Worm (Caenorhabditis elegans): ENCODE measurements around the gene F58D2.2.
"Not testable (repeated sequence)": the region's sequence is repeated elsewhere in the genome, so short reads cannot be mapped to it uniquely, and the experiment has no call there.

Gene F58D2.2

ce11 chrIV:13189467-13189866 is at the start of gene F58D2.2:
Gene F58D2.2, plus strand, starts transcription at chrIV:13189767.
- no peak for TF ChIP-seq tbp1 (GFP tag; optimal IDR thresholded peaks at IDR 0.05)
- no peak for TF ChIP-seq F49E8.2 (tag; optimal IDR thresholded peaks at IDR 0.05; ENCODE audit: insufficient read depth)
- no peak for TF ChIP-seq rcor-1 (GFP tag; IDR thresholded peaks at IDR 0.05)
- no peak for TF ChIP-seq bed-1 (GFP tag; IDR thresholded peaks at IDR 0.05)
- no peak for TF ChIP-seq pbrm-1 (GFP tag; IDR thresholded peaks at IDR 0.05)

ce11 chrIV:13140792-13141191 is 48.8 kb upstream of the F58D2.2 start:
- TF ChIP-seq lin-26 (GFP tag; IDR thresholded peaks at IDR 0.05) (peak; percentile 91), pbrm-1 (GFP tag; IDR thresholded peaks at IDR 0.05) (peak; percentile 57), ceh-58 (GFP tag; IDR thresholded peaks at IDR 0.05) (0 out of 2 replicates have a peak, but pooled peaks have one; percentile 20), nfyb-1 (GFP tag; IDR thresholded peaks at IDR 0.05) (peak; percentile 82), rpc-1 (optimal IDR thresholded peaks at IDR 0.05) (peak; percentile 42), rpc-1 (tag; optimal IDR thresholded peaks at IDR 0.05) (peak; percentile 63), tbp1 (GFP tag; optimal IDR thresholded peaks at IDR 0.05) (peak; percentile 87), D2030.7 (GFP tag; IDR thresholded peaks at IDR 0.05) (0 out of 2 replicates have a peak, but pooled peaks have one; percentile 26), dox-1 (GFP tag; IDR thresholded peaks at IDR 0.05) (peak; percentile 49), madf-6 (GFP tag; IDR thresholded peaks at IDR 0.05) (peak; percentile 54; the same call in 1 of the 2 replicates), B0261.1 (tag; optimal IDR thresholded peaks at IDR 0.05) (peak; percentile 57), hmg-1.2 (GFP tag; IDR thresholded peaks at IDR 0.05) (peak; percentile 62), ceh-100 (GFP tag; IDR thresholded peaks at IDR 0.05) (peak; percentile 31; the same call in 1 of the 2 replicates), snpc-4 (tag; optimal IDR thresholded peaks at IDR 0.05) (peak in 1 of 4 experiments; percentile 36), attf-6 (GFP tag; IDR thresholded peaks at IDR 0.05) (0 out of 2 replicates have a peak, but pooled peaks have one; percentile 26), cebp-2 (GFP tag; IDR thresholded peaks at IDR 0.05) (peak; percentile 92)
- TF ChIP-seq snpc-4 (GFP tag; optimal IDR thresholded peaks at IDR 0.05), result not testable (repeated sequence)

- TF ChIP-seq ceh-100 (GFP tag; IDR thresholded peaks at IDR 0.05) (no peak), snpc-3.4 (tag; optimal IDR thresholded peaks at IDR 0.05) (no peak), madf-8 (GFP tag; conservative IDR thresholded peaks at IDR 0.05) (no peak), hmg-1.2 (GFP tag; IDR thresholded peaks at IDR 0.05) (no peak), snpc-4 (GFP tag; optimal IDR thresholded peaks at IDR 0.05) (no peak), snpc-4 (tag; optimal IDR thresholded peaks at IDR 0.05) (no peak), C06A6.2 (GFP tag; conservative IDR thresholded peaks at IDR 0.05) (no peak), cebp-1 (GFP tag; IDR thresholded peaks at IDR 0.05) (no peak), cebp-1 (tag; optimal IDR thresholded peaks at IDR 0.05) (no peak), ztf-25 (GFP tag; IDR thresholded peaks at IDR 0.05) (no peak), lin-35 (GFP tag; optimal IDR thresholded peaks at IDR 0.05) (no peak), tlf-1 (GFP tag; optimal IDR thresholded peaks at IDR 0.05) (no peak), Y67H2A.10 (GFP tag; conservative IDR thresholded peaks at IDR 0.05) (no peak), let-526 (GFP tag; IDR thresholded peaks at IDR 0.05) (no peak), lin-26 (GFP tag; IDR thresholded peaks at IDR 0.05) (no peak), Y95B8A.8 (GFP tag; IDR thresholded peaks at IDR 0.05) (no peak), hlh-12 (tag; optimal IDR thresholded peaks at IDR 0.05) (no peak), B0336.3 (GFP tag; IDR thresholded peaks at IDR 0.05) (no peak), madf-3 (GFP tag; IDR thresholded peaks at IDR 0.05) (no peak)
Measured at ce11 chrIV:13142254-13142653, 47.3 kb upstream of the F58D2.2 start, which contains the start of gene spe-43. Gene spe-43, minus strand, starts transcription at chrIV:13142354.

- TF ChIP-seq madf-8 (GFP tag; conservative IDR thresholded peaks at IDR 0.05) (no peak), F37B4.10 (GFP tag; IDR thresholded peaks at IDR 0.05) (no peak), dpff-1 (tag; optimal IDR thresholded peaks at IDR 0.05) (no peak), attf-6 (GFP tag; IDR thresholded peaks at IDR 0.05) (no peak), sptf-2 (GFP tag; optimal IDR thresholded peaks at IDR 0.05) (no peak), hlh-12 (tag; optimal IDR thresholded peaks at IDR 0.05) (no peak), ets-4 (GFP tag; optimal IDR thresholded peaks at IDR 0.05) (no peak), somi-1 (GFP tag; optimal IDR thresholded peaks at IDR 0.05) (no peak), lin-26 (GFP tag; IDR thresholded peaks at IDR 0.05) (no peak), cebp-1 (GFP tag; IDR thresholded peaks at IDR 0.05) (no peak), cebp-1 (tag; optimal IDR thresholded peaks at IDR 0.05) (no peak), ceh-58 (GFP tag; IDR thresholded peaks at IDR 0.05) (no peak), ccch-3 (GFP tag; optimal IDR thresholded peaks at IDR 0.05) (no peak), zim-3 (tag; optimal IDR thresholded peaks at IDR 0.05) (no peak), ztf-6 (GFP tag; IDR thresholded peaks at IDR 0.05) (no peak), ceh-100 (GFP tag; IDR thresholded peaks at IDR 0.05) (no peak), F49E8.2 (tag; optimal IDR thresholded peaks at IDR 0.05; ENCODE audit: insufficient read depth) (no peak), repo-1 (tag; optimal IDR thresholded peaks at IDR 0.05) (no peak), B0019.2 (GFP tag; conservative IDR thresholded peaks at IDR 0.05) (no peak)
Measured at ce11 chrIV:13149276-13149675, 40.3 kb upstream of the F58D2.2 start, which contains the start of gene nlp-79. Gene nlp-79, plus strand, starts transcription at chrIV:13149576.

Data from whole organism, young adult.